Worm (Caenorhabditis elegans): Measurements from ENCODE around the gene vps-33.2.
A peak's percentile ranks its signal among the peaks of the same experiment; 100 is the strongest.

vps-33.2 gene

ce11 chrII:6616135-6616534 is 15.1 kb downstream of the vps-33.2 start:
- TF ChIP-seq fos-1 (tag; optimal IDR thresholded peaks at IDR 0.05) (peak; percentile 85), ZK546.5 (tag; optimal IDR thresholded peaks at IDR 0.05) (no peak), sma-9 (GFP tag; optimal IDR thresholded peaks at IDR 0.05) (peak; percentile 38), sma-9 (tag; optimal IDR thresholded peaks at IDR 0.05) (no peak)

DNA sequence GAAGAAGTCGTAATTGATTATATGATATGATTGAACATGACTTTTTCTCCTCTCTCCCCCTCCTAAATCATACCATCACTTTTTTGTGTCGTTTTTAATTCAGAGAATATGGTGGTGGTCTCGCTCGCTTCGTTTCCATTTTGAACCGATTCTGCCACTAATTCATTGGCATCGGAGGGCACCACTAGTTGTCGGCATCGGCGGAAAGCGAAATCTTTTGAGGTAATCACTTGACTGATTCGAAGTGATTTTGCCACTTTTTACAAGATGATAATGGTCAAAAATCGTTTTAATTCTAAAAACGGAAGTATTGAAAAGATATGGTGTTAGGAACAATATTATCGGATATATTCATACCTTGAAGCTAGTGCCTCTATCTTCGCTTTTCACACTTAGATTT is 15.8 kb downstream of the vps-33.2 start, which contains the start of gene klf-3:
Gene klf-3, plus strand, starts transcription at position 109 of the 400 bp plus-strand sequence.
- peak; percentile 1 for TF ChIP-seq blmp-1 (tag; optimal IDR thresholded peaks at IDR 0.05; ENCODE audit: insufficient read depth)
- TF ChIP-seq lin-13 (GFP tag; optimal IDR thresholded peaks at IDR 0.05): no peak
- no peak for TF ChIP-seq ztf-1 (GFP tag; conservative IDR thresholded peaks at IDR 0.05)

DNA sequence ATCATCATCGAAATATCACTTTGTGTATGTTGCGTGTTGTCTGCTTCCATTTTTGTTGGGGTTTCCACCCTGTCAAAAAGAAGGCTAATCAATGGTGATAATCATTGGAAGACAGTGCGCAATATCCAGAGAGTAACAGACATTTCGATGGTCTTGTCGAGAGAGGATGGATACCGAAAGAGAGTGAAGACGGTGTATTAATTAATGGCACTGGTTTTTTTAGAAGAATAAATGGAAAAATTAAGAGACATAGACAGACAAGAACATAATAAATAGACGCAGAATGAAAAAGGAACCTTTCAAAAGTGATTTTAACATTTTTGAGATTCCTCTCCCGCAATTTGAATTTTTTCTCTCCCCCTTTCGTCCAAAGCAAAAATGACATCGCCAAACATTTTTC is 18.0 kb downstream of the vps-33.2 start:
- TF ChIP-seq gmeb-1 (tag; optimal IDR thresholded peaks at IDR 0.05) (no peak), sem-4 (tag; optimal IDR thresholded peaks at IDR 0.05) (no peak), nhr-21 (tag; optimal IDR thresholded peaks at IDR 0.05) (peak; percentile 6), peb-1 (tag; optimal IDR thresholded peaks at IDR 0.05) (no peak), elt-3 (tag; optimal IDR thresholded peaks at IDR 0.05) (no peak), mbf-1 (tag; optimal IDR thresholded peaks at IDR 0.05) (no peak), nhr-25 (tag; optimal IDR thresholded peaks at IDR 0.05) (peak; percentile 53), ama-1 (optimal IDR thresholded peaks at IDR 0.05) (no peak), lin-13 (GFP tag; optimal IDR thresholded peaks at IDR 0.05) (no peak), sma-9 (GFP tag; optimal IDR thresholded peaks at IDR 0.05) (peak; percentile 22), sma-9 (tag; optimal IDR thresholded peaks at IDR 0.05) (no peak), ztf-1 (GFP tag; conservative IDR thresholded peaks at IDR 0.05) (no peak), C34F6.9 (tag; optimal IDR thresholded peaks at IDR 0.05) (no peak), snpc-4 (tag; optimal IDR thresholded peaks at IDR 0.05) (no peak), ceh-16 (tag; optimal IDR thresholded peaks at IDR 0.05) (no peak), crh-2 (tag; optimal IDR thresholded peaks at IDR 0.05) (no peak), nhr-6 (tag; optimal IDR thresholded peaks at IDR 0.05) (no peak), blmp-1 (tag; optimal IDR thresholded peaks at IDR 0.05; ENCODE audit: insufficient read depth) (peak; percentile 7), lin-39 (tag; optimal IDR thresholded peaks at IDR 0.05) (no peak), nhr-129 (tag; optimal IDR thresholded peaks at IDR 0.05) (no peak), Y55F3AM.14 (GFP tag; optimal IDR thresholded peaks at IDR 0.05) (no peak), nhr-237 (tag; optimal IDR thresholded peaks at IDR 0.05) (no peak), elt-1 (tag; optimal IDR thresholded peaks at IDR 0.05) (no peak), ztf-11 (tag; optimal IDR thresholded peaks at IDR 0.05) (no peak), unc-55 (GFP tag; optimal IDR thresholded peaks at IDR 0.05) (no peak), sma-3 (GFP tag; optimal IDR thresholded peaks at IDR 0.05) (peak; percentile 14), zag-1 (tag; optimal IDR thresholded peaks at IDR 0.05) (no peak), ZK546.5 (tag; optimal IDR thresholded peaks at IDR 0.05) (no peak), nhr-12 (tag; optimal IDR thresholded peaks at IDR 0.05) (no peak), mab-5 (tag; optimal IDR thresholded peaks at IDR 0.05) (no peak), F13H6.1 (tag; optimal IDR thresholded peaks at IDR 0.05) (no peak)

ce11 chrII:6621886-6622285 is 20.9 kb downstream of the vps-33.2 start, which contains the start of gene F54H5.3:
Gene F54H5.3, plus strand, starts transcription at chrII:6622186.
- no peak for TF ChIP-seq dmd-4 (tag; optimal IDR thresholded peaks at IDR 0.05)
- no peak for TF ChIP-seq mbf-1 (tag; optimal IDR thresholded peaks at IDR 0.05)
- TF ChIP-seq lsy-2 (tag; optimal IDR thresholded peaks at IDR 0.05): no peak
- no peak for TF ChIP-seq unc-62 (GFP tag; optimal IDR thresholded peaks at IDR 0.05)
- no peak for TF ChIP-seq ztf-1 (GFP tag; conservative IDR thresholded peaks at IDR 0.05)
- no peak for TF ChIP-seq skn-1 (tag; optimal IDR thresholded peaks at IDR 0.05)
- TF ChIP-seq snpc-4 (tag; optimal IDR thresholded peaks at IDR 0.05): no peak
- TF ChIP-seq ZK546.5 (tag; optimal IDR thresholded peaks at IDR 0.05): no peak
- no peak for TF ChIP-seq nhr-10 (tag; optimal IDR thresholded peaks at IDR 0.05)
- TF ChIP-seq zag-1 (tag; optimal IDR thresholded peaks at IDR 0.05): no peak
- TF ChIP-seq nhr-77 (tag; optimal IDR thresholded peaks at IDR 0.05): no peak
- no peak for TF ChIP-seq elt-1 (tag; optimal IDR thresholded peaks at IDR 0.05)
- no peak for TF ChIP-seq nhr-11 (tag; optimal IDR thresholded peaks at IDR 0.05)
- TF ChIP-seq C34F6.9 (tag; optimal IDR thresholded peaks at IDR 0.05): no peak
- no peak for TF ChIP-seq aly-2 (tag; optimal IDR thresholded peaks at IDR 0.05)
- TF ChIP-seq mab-5 (tag; optimal IDR thresholded peaks at IDR 0.05): no peak
- no peak for TF ChIP-seq F13H6.1 (tag; optimal IDR thresholded peaks at IDR 0.05)

Measured in whole organism, L2 larva.